Worm (Caenorhabditis elegans) whole organism, young adult: Measurements from ENCODE around the gene ecps-1.

ENCODE experiments used
- C06A6.2 ChIP-seq: fragments of 200-800 bp; sonication (Bioruptor generic); conservative IDR thresholded peaks from 2 replicates; pipeline ENCODE4 v1.3.6; 2022; ENCODE audit warnings: missing genetic modification characterization, missing compliant biosample characterization
- D2030.7 ChIP-seq: fragments of 200-800 bp; sonication (Bioruptor generic); IDR thresholded peaks from 2 replicates; pipeline ENCODE4 v1.3.6; 2022; ENCODE audit warnings: missing genetic modification reagents, missing genetic modification characterization, missing compliant biosample characterization
- F22D6.2 ChIP-seq: sonication (generic microtip); optimal IDR thresholded peaks from 2 replicates; lab custom pipeline; 2016; ENCODE audit warnings: mild to moderate bottlenecking, missing genetic modification characterization, missing compliant biosample characterization
- F49E8.2 ChIP-seq: sonication (generic microtip); optimal IDR thresholded peaks from 3 replicates; lab custom pipeline; 2017; ENCODE audit warnings: missing genetic modification characterization, mild to moderate bottlenecking, missing compliant biosample characterization, antibody characterized with exemption, moderate library complexity; ENCODE audit not compliant: insufficient read depth
- F52B5.7 ChIP-seq: sonication (generic microtip); optimal IDR thresholded peaks from 2 replicates; lab custom pipeline; 2016; ENCODE audit warnings: mild to moderate bottlenecking, missing genetic modification characterization, missing compliant biosample characterization
- F55B11.4 ChIP-seq: sonication (generic microtip); optimal IDR thresholded peaks from 2 replicates; lab custom pipeline; 2016; ENCODE audit warnings: missing compliant biosample characterization, missing genetic modification characterization, borderline replicate concordance; ENCODE audit not compliant: insufficient read depth
- F57C9.4 ChIP-seq: sonication (generic microtip); optimal IDR thresholded peaks from 2 replicates; lab custom pipeline; 2017; ENCODE audit warnings: mild to moderate bottlenecking, missing genetic modification characterization, missing compliant biosample characterization
- Y53G8AR.9 ChIP-seq: fragments of 200-800 bp; sonication (Bioruptor generic); conservative IDR thresholded peaks from 2 replicates; pipeline ENCODE4 v1.3.6; 2022; ENCODE audit warnings: missing genetic modification reagents, missing genetic modification characterization, missing compliant biosample characterization
- Y56A3A.18 ChIP-seq: fragments of 200-800 bp; sonication (Bioruptor generic); IDR thresholded peaks from 2 replicates; pipeline ENCODE4 v1.3.6; 2022; ENCODE audit warnings: missing genetic modification reagents, missing genetic modification characterization, missing compliant biosample characterization
- Y67H2A.10 ChIP-seq: fragments of 200-800 bp; sonication (Bioruptor generic); conservative IDR thresholded peaks from 2 replicates; pipeline ENCODE4 v1.3.6; 2022; ENCODE audit warnings: missing genetic modification reagents, missing genetic modification characterization, missing compliant biosample characterization
- Y95B8A.8 ChIP-seq: fragments of 200-800 bp; sonication (Bioruptor generic); IDR thresholded peaks from 2 replicates; pipeline ENCODE4 v1.3.6; 2022; ENCODE audit warnings: missing genetic modification reagents, missing genetic modification characterization, missing compliant biosample characterization
- aptf-2 ChIP-seq: fragments of 200-800 bp; sonication (Bioruptor generic); conservative IDR thresholded peaks from 2 replicates; pipeline ENCODE4 v1.3.6; 2022; ENCODE audit warnings: missing genetic modification reagents, missing genetic modification characterization, missing compliant biosample characterization
- ceh-100 ChIP-seq: fragments of 200-800 bp; sonication (Bioruptor generic); IDR thresholded peaks from 2 replicates; pipeline ENCODE4 v1.3.6; 2022; ENCODE audit warnings: missing genetic modification reagents, missing genetic modification characterization, missing compliant biosample characterization
- ceh-27 ChIP-seq: fragments of 200-800 bp; sonication (Bioruptor generic); optimal IDR thresholded peaks from 2 replicates; lab custom pipeline; 2018; ENCODE audit warnings: mild to moderate bottlenecking, missing genetic modification characterization, moderate library complexity, missing compliant biosample characterization
- chd-7 ChIP-seq: sonication (generic microtip); optimal IDR thresholded peaks from 2 replicates; lab custom pipeline; 2016; ENCODE audit warnings: mild to moderate bottlenecking, missing genetic modification characterization, moderate library complexity, missing compliant biosample characterization
- dox-1 ChIP-seq: fragments of 200-800 bp; sonication (Bioruptor generic); IDR thresholded peaks from 2 replicates; pipeline ENCODE4 v1.3.6; 2022; ENCODE audit warnings: missing genetic modification reagents, missing genetic modification characterization, missing compliant biosample characterization
- dpff-1 ChIP-seq: sonication (generic microtip); optimal IDR thresholded peaks from 2 replicates; lab custom pipeline; 2017; ENCODE audit warnings: mild to moderate bottlenecking, missing genetic modification characterization, missing compliant biosample characterization
- dpl-1 ChIP-seq: fragments of 150-350 bp; optimal IDR thresholded peaks from 2 replicates; lab custom pipeline; 2014; ENCODE audit warnings: missing biosample characterization, missing genetic modification reagents, missing genetic modification characterization
- efl-1 ChIP-seq: fragments of 150-350 bp; optimal IDR thresholded peaks from 2 replicates; lab custom pipeline; 2014; ENCODE audit warnings: missing biosample characterization, missing genetic modification reagents, missing genetic modification characterization
- egrh-3 ChIP-seq: fragments of 200-800 bp; sonication (Bioruptor generic); IDR thresholded peaks from 2 replicates; pipeline ENCODE4 v1.3.6; 2022; ENCODE audit warnings: missing genetic modification reagents, missing genetic modification characterization, missing compliant biosample characterization
- fkh-3 ChIP-seq: sonication (generic microtip); optimal IDR thresholded peaks from 2 replicates; lab custom pipeline; 2016; ENCODE audit warnings: mild to moderate bottlenecking, missing genetic modification characterization, missing compliant biosample characterization
- gei-17 ChIP-seq: fragments of 200-800 bp; sonication (Bioruptor generic); optimal IDR thresholded peaks from 2 replicates; lab custom pipeline; 2018; ENCODE audit warnings: mild to moderate bottlenecking, missing genetic modification characterization, missing compliant biosample characterization
- hmg-1.2 ChIP-seq: fragments of 200-800 bp; sonication (Bioruptor generic); IDR thresholded peaks from 2 replicates; pipeline ENCODE4 v1.3.6; 2022; ENCODE audit warnings: missing genetic modification reagents, missing genetic modification characterization, missing compliant biosample characterization
- hmg-20 ChIP-seq: fragments of 200-800 bp; sonication (Bioruptor generic); IDR thresholded peaks from 2 replicates; pipeline ENCODE4 v1.3.6; 2022; ENCODE audit warnings: missing genetic modification reagents, missing genetic modification characterization, missing compliant biosample characterization
- hrde-1 ChIP-seq: sonication (generic microtip); optimal IDR thresholded peaks from 2 replicates; lab custom pipeline; 2016; ENCODE audit warnings: missing genetic modification characterization, mild to moderate bottlenecking, missing compliant biosample characterization, moderate library complexity, missing genotype, missing genetic modification reagents, borderline replicate concordance
- hsf-1 ChIP-seq: fragments of 200-800 bp; sonication (Bioruptor generic); IDR thresholded peaks from 2 replicates; pipeline ENCODE4 v1.3.6; 2022; ENCODE audit warnings: missing genetic modification reagents, missing genetic modification characterization, missing compliant biosample characterization
- lin-35 ChIP-seq, 3 experiments: fragments of 150-350 bp in 2 of 3; sonication (generic microtip) in 1 of 3; optimal IDR thresholded peaks; 2 replicates each; lab custom pipeline; 2014 to 2018; ENCODE audit warnings: missing biosample characterization in 3 of 3, missing genetic modification characterization in 3 of 3, missing genetic modification reagents in 3 of 3
- lin-40 ChIP-seq: sonication (generic microtip); optimal IDR thresholded peaks from 2 replicates; lab custom pipeline; 2016; ENCODE audit warnings: missing genetic modification characterization, mild to moderate bottlenecking, missing compliant biosample characterization, missing genotype, missing genetic modification reagents
- lin-54 ChIP-seq: fragments of 200-800 bp; sonication (Bioruptor generic); optimal IDR thresholded peaks from 2 replicates; lab custom pipeline; 2018; ENCODE audit warnings: mild to moderate bottlenecking, missing genetic modification characterization, missing compliant biosample characterization
- lsl-1 ChIP-seq: fragments of 200-800 bp; sonication (Bioruptor generic); optimal IDR thresholded peaks from 2 replicates; lab custom pipeline; 2018; ENCODE audit warnings: mild to moderate bottlenecking, missing genetic modification characterization, moderate library complexity, missing compliant biosample characterization
- madf-3 ChIP-seq: fragments of 200-800 bp; sonication (Bioruptor generic); IDR thresholded peaks from 2 replicates; pipeline ENCODE4 v1.3.6; 2022; ENCODE audit warnings: missing genetic modification reagents, missing genetic modification characterization, missing compliant biosample characterization
- madf-6 ChIP-seq: fragments of 200-800 bp; sonication (Bioruptor generic); IDR thresholded peaks from 2 replicates; pipeline ENCODE4 v1.3.6; 2022; ENCODE audit warnings: missing genetic modification reagents, missing genetic modification characterization, missing compliant biosample characterization
- madf-8 ChIP-seq: fragments of 200-800 bp; sonication (Bioruptor generic); conservative IDR thresholded peaks from 2 replicates; pipeline ENCODE4 v1.3.6; 2022; ENCODE audit warnings: missing genetic modification reagents, missing genetic modification characterization, missing compliant biosample characterization
- nfya-1 ChIP-seq: sonication (generic microtip); optimal IDR thresholded peaks from 2 replicates; lab custom pipeline; 2017; ENCODE audit warnings: antibody characterized with exemption, missing compliant biosample characterization, missing genetic modification characterization, borderline replicate concordance; ENCODE audit not compliant: insufficient read depth
- nhr-27 ChIP-seq: fragments of 200-800 bp; sonication (Bioruptor generic); optimal IDR thresholded peaks from 2 replicates; lab custom pipeline; 2018; ENCODE audit warnings: mild to moderate bottlenecking, missing genetic modification characterization, moderate library complexity, missing compliant biosample characterization
- pha-4 ChIP-seq: fragments of 150-350 bp; sonication (generic microtip); optimal IDR thresholded peaks from 2 replicates; lab custom pipeline; 2014; ENCODE audit warnings: missing biosample characterization, missing genetic modification reagents, missing genetic modification characterization
- rec-8 ChIP-seq, 2 experiments: sonication (generic microtip); optimal IDR thresholded peaks; 2 replicates each; lab custom pipeline; 2016; ENCODE audit warnings: mild to moderate bottlenecking in 2 of 2, missing genetic modification characterization in 2 of 2, missing genetic modification reagents in 2 of 2, missing genotype in 2 of 2, missing biosample characterization in 1 of 2, missing compliant biosample characterization in 1 of 2, moderate library complexity in 1 of 2
- sea-2 ChIP-seq: fragments of 200-800 bp; sonication (Bioruptor generic); IDR thresholded peaks from 2 replicates; pipeline ENCODE4 v1.3.6; 2022; ENCODE audit warnings: missing genetic modification characterization, missing compliant biosample characterization
- snpc-1.3 ChIP-seq: sonication (generic microtip); optimal IDR thresholded peaks from 2 replicates; lab custom pipeline; 2017; ENCODE audit warnings: missing genetic modification characterization, mild to moderate bottlenecking, missing compliant biosample characterization, antibody characterized with exemption, moderate library complexity, missing genotype, missing genetic modification reagents; ENCODE audit not compliant: insufficient read depth
- snpc-4 ChIP-seq, 5 experiments: fragments of 150-350 bp in 1 of 5; sonication (generic microtip) in 4 of 5; optimal IDR thresholded peaks; 2 replicates each; lab custom pipeline; 2014 to 2018; ENCODE audit warnings: missing genetic modification characterization in 5 of 5, missing biosample characterization in 3 of 5, antibody characterized with exemption in 2 of 5, mild to moderate bottlenecking in 2 of 5, missing compliant biosample characterization in 2 of 5, missing genotype in 2 of 5, moderate library complexity in 2 of 5, missing genetic modification reagents in 1 of 5
- tbp1 ChIP-seq: fragments of 200-800 bp; sonication (Bioruptor generic); optimal IDR thresholded peaks from 2 replicates; lab custom pipeline; 2018; ENCODE audit warnings: mild to moderate bottlenecking, missing genetic modification characterization, missing compliant biosample characterization
- tbx-9 ChIP-seq: sonication (generic microtip); optimal IDR thresholded peaks from 2 replicates; lab custom pipeline; 2016; ENCODE audit warnings: borderline replicate concordance, missing genetic modification characterization, inconsistent platforms, missing compliant biosample characterization
- ztf-18 ChIP-seq: sonication (generic microtip); optimal IDR thresholded peaks from 2 replicates; lab custom pipeline; 2016; ENCODE audit warnings: missing genotype, mild to moderate bottlenecking, missing genetic modification characterization, missing compliant biosample characterization
- ztf-28 ChIP-seq: fragments of 200-800 bp; sonication (Bioruptor generic); IDR thresholded peaks from 2 replicates; pipeline ENCODE4 v1.3.6; 2022; ENCODE audit warnings: missing genetic modification reagents, missing genetic modification characterization, missing compliant biosample characterization
- ztf-3 ChIP-seq: fragments of 200-800 bp; sonication (Bioruptor generic); optimal IDR thresholded peaks from 2 replicates; lab custom pipeline; 2018; ENCODE audit warnings: mild to moderate bottlenecking, missing genetic modification characterization, missing compliant biosample characterization
- ztf-6 ChIP-seq: fragments of 200-800 bp; sonication (Bioruptor generic); IDR thresholded peaks from 2 replicates; pipeline ENCODE4 v1.3.6; 2022; ENCODE audit warnings: missing genetic modification reagents, missing genetic modification characterization, missing compliant biosample characterization

Gene ecps-1

DNA sequence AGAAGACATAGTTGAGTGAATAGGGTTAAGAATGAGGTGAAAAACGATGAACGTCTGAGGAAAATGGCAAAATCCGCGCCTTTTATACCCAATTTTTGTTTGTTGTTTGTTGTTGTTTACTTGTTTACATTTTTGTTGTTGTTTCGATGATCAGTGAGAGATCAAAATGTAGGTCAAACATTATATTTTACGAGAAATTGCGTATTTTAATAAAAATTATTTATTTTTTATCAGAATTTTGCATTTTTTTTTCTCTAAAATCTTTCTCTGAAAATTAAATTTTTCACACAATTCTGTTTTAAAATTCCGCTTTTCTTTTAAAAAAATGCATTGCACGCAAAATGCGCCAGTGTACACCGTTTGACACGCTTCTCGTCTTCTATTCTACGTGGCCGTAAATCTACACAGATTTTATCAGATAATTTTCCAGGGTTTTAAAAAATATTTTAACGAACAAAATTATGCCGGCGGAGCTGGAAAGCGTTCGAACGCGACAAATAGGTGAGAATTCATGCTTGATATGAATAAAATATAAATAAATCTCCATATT, 46.4 kb upstream of the ecps-1 start, which contains the start of the genes sip-1 and sly-1:
Gene sip-1 (minus strand): TSS at position 103 of the 550 bp plus-strand sequence.
Gene sly-1 (plus strand): TSS at position 360 of the 550 bp plus-strand sequence.
- no peak for TF ChIP-seq rec-8 (tag; optimal IDR thresholded peaks at IDR 0.05; lab: Kevin White, UChicago)
- no peak for TF ChIP-seq F55B11.4
- TF ChIP-seq F52B5.7 (tag; lab: Kevin White, UChicago), result no peak
- TF ChIP-seq hmg-20 (GFP tag; lab: Robert Waterston, UW), result no peak
- no peak for TF ChIP-seq nfya-1
- TF ChIP-seq hsf-1 (GFP tag; lab: Robert Waterston, UW), result peak; percentile 74; the same call in 1 of the 2 replicates
- TF ChIP-seq dpl-1 (GFP tag; lab: Kevin White, UChicago), result peak; percentile 66
- TF ChIP-seq hmg-1.2 (GFP tag; lab: Robert Waterston, UW), result no peak
- no peak for TF ChIP-seq F22D6.2 (tag; lab: Kevin White, UChicago)
- no peak for TF ChIP-seq F57C9.4 (tag; lab: Kevin White, UChicago)
- TF ChIP-seq Y56A3A.18 (GFP tag; lab: Robert Waterston, UW), result no peak
- no peak for TF ChIP-seq Y67H2A.10
- no peak for TF ChIP-seq Y53G8AR.9 (GFP tag; lab: Robert Waterston, UW)
- no peak for TF ChIP-seq ceh-27 (GFP tag; lab: Kevin White, UChicago)
- no peak for TF ChIP-seq ztf-6 (GFP tag; lab: Robert Waterston, UW)
- peak; percentile 16 for TF ChIP-seq snpc-1.3 (tag; lab: Kevin White, UChicago)
- no peak for TF ChIP-seq nhr-27 (tag; lab: Kevin White, UChicago)
- no peak for TF ChIP-seq dpff-1 (tag; lab: Kevin White, UChicago)
- TF ChIP-seq ceh-100 (GFP tag; lab: Robert Waterston, UW), result 0 out of 2 replicates have a peak, but pooled peaks have one; percentile 16
- peak; percentile 84 for TF ChIP-seq efl-1 (GFP tag; lab: Kevin White, UChicago)
- no peak for TF ChIP-seq Y95B8A.8 (GFP tag; lab: Robert Waterston, UW)
- peak in 1 of 3 experiments; percentile 84 for TF ChIP-seq lin-35 (GFP tag; optimal IDR thresholded peaks at IDR 0.05; lab: Kevin White, UChicago)
- TF ChIP-seq aptf-2, result no peak
- TF ChIP-seq madf-3 (GFP tag; lab: Robert Waterston, UW), result no peak
- no peak for TF ChIP-seq egrh-3 (GFP tag; lab: Robert Waterston, UW)
- no peak; the same call in 1 of the 2 replicates for TF ChIP-seq dox-1 (GFP tag; lab: Robert Waterston, UW)
- no peak for TF ChIP-seq pha-4 (tag; lab: Kevin White, UChicago)
- TF ChIP-seq C06A6.2, result no peak
- TF ChIP-seq lsl-1 (GFP tag; lab: Kevin White, UChicago), result peak; percentile 66
- TF ChIP-seq ztf-3 (GFP tag; lab: Kevin White, UChicago), result no peak
- TF ChIP-seq hrde-1 (tag; lab: Kevin White, UChicago), result no peak
- peak; percentile 91 for TF ChIP-seq madf-6
- TF ChIP-seq tbp1 (GFP tag; lab: Kevin White, UChicago), result peak; percentile 40
- TF ChIP-seq sea-2 (GFP tag; lab: Robert Waterston, UW), result no peak
- no peak for TF ChIP-seq F49E8.2 (tag; lab: Kevin White, UChicago)
- TF ChIP-seq madf-8 (GFP tag; lab: Robert Waterston, UW), result peak; percentile 54; the same call in 1 of the 2 replicates
- TF ChIP-seq gei-17, result no peak
- TF ChIP-seq fkh-3 (tag; lab: Kevin White, UChicago), result no peak
- no peak for TF ChIP-seq snpc-4 (GFP tag; optimal IDR thresholded peaks at IDR 0.05; lab: Kevin White, UChicago)
- peak in 2 of 4 experiments; percentile 13 to 68 for TF ChIP-seq snpc-4 (tag; optimal IDR thresholded peaks at IDR 0.05; lab: Kevin White, UChicago)
- TF ChIP-seq lin-54 (GFP tag; lab: Kevin White, UChicago), result peak; percentile 72
- no peak for TF ChIP-seq tbx-9 (tag; lab: Kevin White, UChicago)
- TF ChIP-seq lin-40 (tag; lab: Kevin White, UChicago), result peak; percentile 82
- TF ChIP-seq ztf-28 (GFP tag; lab: Robert Waterston, UW), result no peak
- TF ChIP-seq D2030.7 (GFP tag; lab: Robert Waterston, UW), result peak; percentile 81
- TF ChIP-seq ztf-18 (tag; lab: Kevin White, UChicago), result peak; percentile 93
- TF ChIP-seq chd-7 (tag; lab: Kevin White, UChicago), result no peak
